Worm (Caenorhabditis elegans) whole organism, L1 larva: Measurements from ENCODE around the gene dhs-27.

ENCODE experiments used
- C16A3.4 ChIP-seq: fragments of 150-350 bp; optimal IDR thresholded peaks from 2 replicates; lab custom pipeline; 2014; ENCODE audit warnings: missing biosample characterization, missing genetic modification characterization
- fkh-8 ChIP-seq: sonication (generic microtip); optimal IDR thresholded peaks from 2 replicates; lab custom pipeline; 2016; ENCODE audit warnings: mild to moderate bottlenecking, missing genetic modification characterization, missing compliant biosample characterization
- swsn-7 ChIP-seq: sonication (generic microtip); optimal IDR thresholded peaks from 2 replicates; lab custom pipeline; 2016; ENCODE audit warnings: missing genetic modification characterization, missing compliant biosample characterization
- unc-30 ChIP-seq: sonication (generic microtip); optimal IDR thresholded peaks from 2 replicates; lab custom pipeline; 2017; ENCODE audit warnings: missing biosample characterization, missing genetic modification characterization

ce11 chrX:3441539-3441938 is 27.0 kb upstream of the dhs-27 start, which contains the start of gene ZK813.3:
- TF ChIP-seq swsn-7 (tag; lab: Kevin White, UChicago) (no peak), unc-30 (tag; lab: Kevin White, UChicago) (no peak), C16A3.4 (tag; lab: Kevin White, UChicago) (no peak), fkh-8 (tag; lab: Kevin White, UChicago) (no peak)
